Fruit fly (Drosophila melanogaster): ENCODE results near the gene CG9500.

Gene CG9500

DNA sequence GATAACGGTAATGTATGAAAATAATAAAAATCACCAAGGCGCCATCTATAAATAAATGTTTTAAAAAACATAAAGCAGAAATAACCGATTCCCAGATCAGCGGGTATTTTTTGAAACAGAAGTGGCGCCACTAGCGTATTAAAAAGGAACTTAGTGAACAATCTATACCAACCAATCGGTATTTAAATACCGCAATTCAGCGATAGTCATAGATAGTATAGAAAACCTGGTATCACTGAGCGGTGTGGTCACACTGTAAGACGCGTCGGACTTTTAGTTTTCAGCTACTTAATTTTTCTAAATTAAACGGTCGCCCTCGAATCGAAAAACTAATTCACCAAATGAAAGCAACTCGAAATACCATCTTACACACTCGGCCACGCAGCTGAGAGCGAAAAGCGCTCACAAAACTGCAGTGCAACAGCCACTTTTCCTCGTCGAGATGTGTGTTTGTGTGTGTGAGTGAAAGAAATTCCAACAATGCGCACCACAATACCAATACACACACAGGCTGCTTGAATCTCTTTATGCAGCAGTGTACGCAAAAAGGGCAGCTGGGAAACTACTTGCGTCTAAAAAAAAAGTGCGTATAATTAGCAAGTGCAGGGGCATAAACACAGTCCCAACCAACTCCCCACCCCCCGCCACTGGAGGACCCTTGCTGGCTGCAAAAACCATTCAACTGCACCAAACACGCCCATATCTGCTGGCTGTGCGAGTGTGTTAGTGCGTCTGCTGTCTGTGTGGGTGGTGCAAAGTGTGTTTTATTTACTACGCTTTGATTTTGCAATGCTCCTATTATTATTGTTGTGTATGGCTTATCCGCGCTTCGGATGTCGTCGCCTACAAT, 34.4 kb downstream of the CG9500 start, which contains the start of gene PDZ-GEF:
TSS of gene PDZ-GEF (plus strand) at position 232 of the 850 bp plus-strand sequence.
- TF ChIP-seq psq (GFP tag; optimal IDR thresholded peaks at IDR 0.05) (no peak), CG32264 (GFP tag; optimal IDR thresholded peaks at IDR 0.05) (no peak), N (GFP tag; optimal IDR thresholded peaks at IDR 0.05) (peak; percentile 85), OdsH (GFP tag; optimal IDR thresholded peaks at IDR 0.05) (no peak), HLH106 (tag; optimal IDR thresholded peaks at IDR 0.05) (peak; percentile 20), Hr83 (GFP tag; optimal IDR thresholded peaks at IDR 0.05; ENCODE audit: poor library complexity, severe bottlenecking) (peak; percentile 44), sv (GFP tag; optimal IDR thresholded peaks at IDR 0.05) (peak; percentile 37), woc (GFP tag; optimal IDR thresholded peaks at IDR 0.05) (no peak), Myc (optimal IDR thresholded peaks at IDR 0.05) (peak; percentile 62), CrebA (GFP tag; optimal IDR thresholded peaks at IDR 0.05; ENCODE audit: borderline replicate concordance) (peak; percentile 6), fru (GFP tag; optimal IDR thresholded peaks at IDR 0.05) (peak; percentile 28), Abd-B (GFP tag; optimal IDR thresholded peaks at IDR 0.05) (peak; percentile 80), CG9705 (GFP tag; optimal IDR thresholded peaks at IDR 0.05) (no peak), sage (GFP tag; optimal IDR thresholded peaks at IDR 0.05) (no peak), foxo (GFP tag; optimal IDR thresholded peaks at IDR 0.05) (peak in 1 of 2 experiments; percentile 41), tai (GFP tag; optimal IDR thresholded peaks at IDR 0.05) (no peak), lola (GFP tag; optimal IDR thresholded peaks at IDR 0.05) (peak; percentile 63), rgr (GFP tag; optimal IDR thresholded peaks at IDR 0.05) (peak; percentile 22), Hnf4 (GFP tag; optimal IDR thresholded peaks at IDR 0.05) (peak; percentile 30), Rel (GFP tag; optimal IDR thresholded peaks at IDR 0.05) (no peak), Rel (tag; optimal IDR thresholded peaks at IDR 0.05) (no peak), br (GFP tag; optimal IDR thresholded peaks at IDR 0.05) (no peak), pan (optimal IDR thresholded peaks at IDR 0.05) (no peak), Hr78 (GFP tag; optimal IDR thresholded peaks at IDR 0.05) (peak; percentile 80), h (GFP tag; optimal IDR thresholded peaks at IDR 0.05) (peak; percentile 11), brk (GFP tag; optimal IDR thresholded peaks at IDR 0.05) (peak; percentile 7), Jra (GFP tag; optimal IDR thresholded peaks at IDR 0.05) (no peak), jim (GFP tag; optimal IDR thresholded peaks at IDR 0.05) (no peak), GATAd (GFP tag; optimal IDR thresholded peaks at IDR 0.05) (no peak)

DNA sequence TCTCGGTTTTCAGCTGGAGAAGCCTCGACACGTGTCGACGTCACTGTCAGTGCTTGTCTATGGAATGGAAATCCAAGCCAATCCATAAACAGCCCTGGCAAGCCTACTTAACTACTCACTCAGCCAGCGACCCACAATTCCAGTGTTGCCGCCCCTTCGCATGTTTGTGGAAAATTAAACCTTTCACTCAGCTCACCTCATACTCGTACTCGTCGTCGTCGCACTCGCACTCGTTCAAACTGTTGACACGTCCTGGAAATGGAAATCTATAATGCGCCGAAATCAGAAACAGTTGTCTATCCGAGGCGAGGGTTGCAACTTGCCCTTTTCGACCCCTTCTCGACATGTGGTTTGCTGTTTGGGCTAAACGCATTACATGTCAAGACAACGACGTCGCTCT, 39.0 kb downstream of the CG9500 start:
- TF ChIP-seq usp (GFP tag; optimal IDR thresholded peaks at IDR 0.05) (no peak), jim (GFP tag; optimal IDR thresholded peaks at IDR 0.05) (no peak), Myc (optimal IDR thresholded peaks at IDR 0.05) (no peak), Abd-B (GFP tag; optimal IDR thresholded peaks at IDR 0.05) (no peak), lola (GFP tag; optimal IDR thresholded peaks at IDR 0.05) (no peak), br (GFP tag; optimal IDR thresholded peaks at IDR 0.05) (no peak)

DNA sequence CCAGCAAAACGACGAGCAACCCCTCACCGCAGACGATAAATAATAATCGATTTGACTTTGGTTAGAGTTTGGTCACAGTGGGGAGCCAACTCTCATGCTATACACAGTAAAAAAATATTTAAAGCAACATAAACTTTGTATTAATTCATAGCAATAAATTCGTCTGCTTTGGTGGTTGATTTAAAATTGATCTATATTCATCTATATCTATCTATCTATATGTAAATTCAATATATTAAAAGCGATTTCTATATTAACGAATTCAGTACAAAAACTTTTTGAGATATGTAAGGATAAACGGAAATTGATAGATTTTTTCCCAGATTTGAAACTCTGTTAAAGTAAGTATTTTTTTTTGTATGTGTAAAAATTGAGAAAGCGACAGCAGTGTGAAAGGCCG, 48.2 kb downstream of the CG9500 start:
- TF ChIP-seq N (GFP tag; optimal IDR thresholded peaks at IDR 0.05) (no peak), sv (GFP tag; optimal IDR thresholded peaks at IDR 0.05) (no peak), Mio (GFP tag; optimal IDR thresholded peaks at IDR 0.05) (no peak), Abd-B (GFP tag; optimal IDR thresholded peaks at IDR 0.05) (no peak), HLH106 (tag; optimal IDR thresholded peaks at IDR 0.05) (no peak), tai (GFP tag; optimal IDR thresholded peaks at IDR 0.05) (no peak), Hnf4 (GFP tag; optimal IDR thresholded peaks at IDR 0.05) (no peak), Sp1 (GFP tag; optimal IDR thresholded peaks at IDR 0.05) (no peak), dsf (GFP tag; optimal IDR thresholded peaks at IDR 0.05; ENCODE audit: borderline replicate concordance) (no peak), Rel (GFP tag; optimal IDR thresholded peaks at IDR 0.05) (no peak), Rel (tag; optimal IDR thresholded peaks at IDR 0.05) (no peak), CG9705 (GFP tag; optimal IDR thresholded peaks at IDR 0.05) (no peak), dl (GFP tag; optimal IDR thresholded peaks at IDR 0.05; ENCODE audit: insufficient read depth in 1 of 2, partially characterized antibody in 2 of 2) (no peak), ey (GFP tag; optimal IDR thresholded peaks at IDR 0.05) (no peak), br (GFP tag; optimal IDR thresholded peaks at IDR 0.05) (no peak), CrebA (GFP tag; optimal IDR thresholded peaks at IDR 0.05; ENCODE audit: borderline replicate concordance) (no peak)
